Worm (Caenorhabditis elegans) whole organism, L2 larva: Measurements from ENCODE around the gene clec-85.
A peak's percentile ranks its signal among the peaks of the same experiment; 100 is the strongest.

ENCODE experiments used
- C34F6.9 ChIP-seq: fragments of 150-350 bp; optimal IDR thresholded peaks from 2 replicates; lab custom pipeline; 2014; ENCODE audit warnings: missing biosample characterization, missing genetic modification characterization
- F13H6.1 ChIP-seq: sonication (generic microtip); optimal IDR thresholded peaks from 2 replicates; lab custom pipeline; 2016; ENCODE audit warnings: missing genetic modification characterization, missing compliant biosample characterization
- blmp-1 ChIP-seq: sonication (generic microtip); optimal IDR thresholded peaks from 2 replicates; lab custom pipeline; 2017; ENCODE audit warnings: missing genetic modification characterization, mild to moderate bottlenecking, missing compliant biosample characterization, antibody characterized with exemption, moderate library complexity; ENCODE audit not compliant: insufficient read depth
- ceh-16 ChIP-seq: fragments of 150-350 bp; optimal IDR thresholded peaks from 2 replicates; lab custom pipeline; 2014; ENCODE audit warnings: missing biosample characterization, missing genetic modification characterization
- crh-2 ChIP-seq: sonication (generic microtip); optimal IDR thresholded peaks from 2 replicates; lab custom pipeline; 2017; ENCODE audit warnings: missing biosample characterization, missing genetic modification characterization
- egl-27 ChIP-seq: sonication (generic microtip); optimal IDR thresholded peaks from 3 replicates; lab custom pipeline; 2017; ENCODE audit warnings: missing biosample characterization, missing genetic modification reagents, missing genetic modification characterization
- elt-1 ChIP-seq: fragments of 150-350 bp; optimal IDR thresholded peaks from 2 replicates; lab custom pipeline; 2014; ENCODE audit warnings: missing biosample characterization, missing genetic modification characterization
- gmeb-1 ChIP-seq: fragments of 150-350 bp; optimal IDR thresholded peaks from 2 replicates; lab custom pipeline; 2014; ENCODE audit warnings: missing biosample characterization, missing genetic modification characterization
- lsy-2 ChIP-seq, 2 experiments: fragments of 150-350 bp in 1 of 2; sonication (generic microtip) in 1 of 2; optimal IDR thresholded peaks; 2 replicates each; lab custom pipeline; 2014 to 2017; ENCODE audit warnings: missing biosample characterization in 2 of 2, missing genetic modification characterization in 2 of 2
- nhr-11 ChIP-seq: fragments of 150-350 bp; optimal IDR thresholded peaks from 2 replicates; lab custom pipeline; 2014; ENCODE audit warnings: missing biosample characterization, missing genetic modification characterization
- nhr-129 ChIP-seq: fragments of 150-350 bp; optimal IDR thresholded peaks from 2 replicates; lab custom pipeline; 2014; ENCODE audit warnings: missing biosample characterization, missing genetic modification characterization
- nhr-23 ChIP-seq: fragments of 150-350 bp; optimal IDR thresholded peaks from 2 replicates; lab custom pipeline; 2014; ENCODE audit warnings: missing biosample characterization, missing genetic modification reagents, missing genetic modification characterization
- nhr-237 ChIP-seq: fragments of 150-350 bp; optimal IDR thresholded peaks from 2 replicates; lab custom pipeline; 2014; ENCODE audit warnings: missing biosample characterization, missing genetic modification characterization
- sem-4 ChIP-seq: fragments of 150-350 bp; optimal IDR thresholded peaks from 2 replicates; lab custom pipeline; 2014; ENCODE audit warnings: missing biosample characterization, missing genetic modification reagents, missing genetic modification characterization
- unc-62 ChIP-seq: fragments of 150-350 bp; optimal IDR thresholded peaks from 2 replicates; lab custom pipeline; 2014; ENCODE audit warnings: missing biosample characterization, missing genetic modification reagents, missing genetic modification characterization

Gene clec-85

ce11 chrIV:2895986-2896660, 45.4 kb downstream of the clec-85 start:
- peak; percentile 21 for TF ChIP-seq F13H6.1 (tag; lab: Kevin White, UChicago)
- peak; percentile 29 to 76 for TF ChIP-seq lsy-2 (tag; optimal IDR thresholded peaks at IDR 0.05; lab: Kevin White, UChicago)

- TF ChIP-seq egl-27 (no peak), nhr-237 (tag; lab: Kevin White, UChicago) (no peak), elt-1 (tag; lab: Kevin White, UChicago) (no peak), crh-2 (tag; lab: Kevin White, UChicago) (no peak), nhr-11 (tag; lab: Kevin White, UChicago) (no peak), ceh-16 (no peak), unc-62 (no peak), blmp-1 (tag; lab: Kevin White, UChicago) (no peak), sem-4 (tag; lab: Kevin White, UChicago) (no peak), nhr-129 (no peak), nhr-23 (tag; lab: Kevin White, UChicago) (no peak), C34F6.9 (tag; lab: Kevin White, UChicago) (no peak)
Observed at ce11 chrIV:2897644-2898160, 47.0 kb downstream of the clec-85 start, which contains the start of gene Y54G2A.36. Y54G2A.36 (plus strand) TSS chrIV:2897694.

ce11 chrIV:2901973-2902372, 51.3 kb downstream of the clec-85 start:
- TF ChIP-seq gmeb-1 (tag; lab: Kevin White, UChicago), result peak; percentile 43
